Worm (Caenorhabditis elegans) whole organism, young adult: ENCODE results near the gene clec-195.
A peak's percentile ranks its signal among the peaks of the same experiment; 100 is the strongest.

Experiments
- B0019.2 ChIP-seq: fragments of 200-800 bp; sonication (Bioruptor generic); conservative IDR thresholded peaks from 2 replicates; pipeline ENCODE4 v1.3.6; 2022; ENCODE audit warnings: missing genetic modification reagents, missing genetic modification characterization, missing compliant biosample characterization
- B0261.1 ChIP-seq: sonication (generic microtip); optimal IDR thresholded peaks from 2 replicates; lab custom pipeline; 2016; ENCODE audit warnings: mild to moderate bottlenecking, missing genetic modification characterization, moderate library complexity, missing compliant biosample characterization
- B0336.3 ChIP-seq: fragments of 200-800 bp; sonication (Bioruptor generic); IDR thresholded peaks from 2 replicates; pipeline ENCODE4 v1.3.6; 2022; ENCODE audit warnings: missing genetic modification characterization, missing compliant biosample characterization
- C17E4.6 ChIP-seq: fragments of 200-800 bp; sonication (Bioruptor generic); IDR thresholded peaks from 2 replicates; pipeline ENCODE4 v1.3.6; 2022; ENCODE audit warnings: missing genetic modification reagents, missing genetic modification characterization, missing compliant biosample characterization
- D2030.7 ChIP-seq: fragments of 200-800 bp; sonication (Bioruptor generic); IDR thresholded peaks from 2 replicates; pipeline ENCODE4 v1.3.6; 2022; ENCODE audit warnings: missing genetic modification reagents, missing genetic modification characterization, missing compliant biosample characterization
- F33H1.4 ChIP-seq: fragments of 200-800 bp; sonication (Bioruptor generic); IDR thresholded peaks from 2 replicates; pipeline ENCODE4 v1.3.6; 2022; ENCODE audit warnings: missing genetic modification reagents, missing genetic modification characterization, missing compliant biosample characterization
- T07F8.4 ChIP-seq: sonication (generic microtip); optimal IDR thresholded peaks from 2 replicates; lab custom pipeline; 2016; ENCODE audit warnings: mild to moderate bottlenecking, missing genetic modification characterization, moderate library complexity, missing compliant biosample characterization
- Y53F4B.3 ChIP-seq: fragments of 200-800 bp; sonication (Bioruptor generic); IDR thresholded peaks from 2 replicates; pipeline ENCODE4 v1.3.6; 2022; ENCODE audit warnings: missing genetic modification reagents, missing genetic modification characterization, missing compliant biosample characterization
- Y53G8AR.9 ChIP-seq: fragments of 200-800 bp; sonication (Bioruptor generic); conservative IDR thresholded peaks from 2 replicates; pipeline ENCODE4 v1.3.6; 2022; ENCODE audit warnings: missing genetic modification reagents, missing genetic modification characterization, missing compliant biosample characterization
- Y56A3A.18 ChIP-seq: fragments of 200-800 bp; sonication (Bioruptor generic); IDR thresholded peaks from 2 replicates; pipeline ENCODE4 v1.3.6; 2022; ENCODE audit warnings: missing genetic modification reagents, missing genetic modification characterization, missing compliant biosample characterization
- Y95B8A.8 ChIP-seq: fragments of 200-800 bp; sonication (Bioruptor generic); IDR thresholded peaks from 2 replicates; pipeline ENCODE4 v1.3.6; 2022; ENCODE audit warnings: missing genetic modification reagents, missing genetic modification characterization, missing compliant biosample characterization
- ama-1 ChIP-seq, 3 experiments: fragments of 150-350 bp in 1 of 3; sonication (generic microtip) in 2 of 3; optimal IDR thresholded peaks; 2 replicates each; lab custom pipeline; 2014 to 2018; ENCODE audit warnings: missing biosample characterization in 2 of 3, missing genetic modification characterization in 2 of 3, missing genetic modification reagents in 2 of 3
- aptf-3 ChIP-seq: fragments of 200-800 bp; sonication (Bioruptor generic); IDR thresholded peaks from 2 replicates; pipeline ENCODE4 v1.3.6; 2022; ENCODE audit warnings: missing genetic modification characterization, missing compliant biosample characterization
- attf-6 ChIP-seq: fragments of 200-800 bp; sonication (Bioruptor generic); IDR thresholded peaks from 2 replicates; pipeline ENCODE4 v1.3.6; 2022; ENCODE audit warnings: missing genetic modification reagents, missing genetic modification characterization, missing compliant biosample characterization
- bed-1 ChIP-seq: fragments of 200-800 bp; sonication (Bioruptor generic); IDR thresholded peaks from 2 replicates; pipeline ENCODE4 v1.3.6; 2022; ENCODE audit warnings: missing genetic modification reagents, missing genetic modification characterization, missing compliant biosample characterization
- bed-2 ChIP-seq: fragments of 200-800 bp; sonication (Bioruptor generic); IDR thresholded peaks from 2 replicates; pipeline ENCODE4 v1.3.6; 2022; ENCODE audit warnings: missing genetic modification reagents, missing genetic modification characterization, missing compliant biosample characterization
- ccch-3 ChIP-seq: fragments of 200-800 bp; sonication (Bioruptor generic); optimal IDR thresholded peaks from 2 replicates; lab custom pipeline; 2018; ENCODE audit warnings: mild to moderate bottlenecking, missing genetic modification characterization, missing compliant biosample characterization
- ceh-27 ChIP-seq: fragments of 200-800 bp; sonication (Bioruptor generic); optimal IDR thresholded peaks from 2 replicates; lab custom pipeline; 2018; ENCODE audit warnings: mild to moderate bottlenecking, missing genetic modification characterization, moderate library complexity, missing compliant biosample characterization
- ceh-40 ChIP-seq: fragments of 200-800 bp; sonication (Bioruptor generic); IDR thresholded peaks from 2 replicates; pipeline ENCODE4 v1.3.6; 2022; ENCODE audit warnings: missing genetic modification characterization, missing compliant biosample characterization
- ceh-58 ChIP-seq: fragments of 200-800 bp; sonication (Bioruptor generic); IDR thresholded peaks from 2 replicates; pipeline ENCODE4 v1.3.6; 2022; ENCODE audit warnings: missing genetic modification characterization, missing compliant biosample characterization
- die-1 ChIP-seq: sonication (generic microtip); optimal IDR thresholded peaks from 2 replicates; lab custom pipeline; 2016; ENCODE audit warnings: missing genotype, mild to moderate bottlenecking, missing genetic modification characterization, missing compliant biosample characterization
- ekl-4 ChIP-seq: fragments of 200-800 bp; sonication (Bioruptor generic); IDR thresholded peaks from 2 replicates; pipeline ENCODE4 v1.3.6; 2022; ENCODE audit warnings: missing genetic modification reagents, missing genetic modification characterization, missing compliant biosample characterization
- ets-4 ChIP-seq: fragments of 200-800 bp; sonication (Bioruptor generic); optimal IDR thresholded peaks from 2 replicates; lab custom pipeline; 2018; ENCODE audit warnings: mild to moderate bottlenecking, missing genetic modification characterization, missing compliant biosample characterization
- hlh-12 ChIP-seq: sonication (generic microtip); optimal IDR thresholded peaks from 2 replicates; lab custom pipeline; 2016; ENCODE audit warnings: missing genetic modification characterization, missing compliant biosample characterization
- hrde-1 ChIP-seq: sonication (generic microtip); optimal IDR thresholded peaks from 2 replicates; lab custom pipeline; 2016; ENCODE audit warnings: missing genetic modification characterization, mild to moderate bottlenecking, missing compliant biosample characterization, moderate library complexity, missing genotype, missing genetic modification reagents, borderline replicate concordance
- lag-1 ChIP-seq: fragments of 200-800 bp; sonication (Bioruptor generic); IDR thresholded peaks from 2 replicates; pipeline ENCODE4 v1.3.6; 2022; ENCODE audit warnings: missing genetic modification reagents, missing genetic modification characterization, missing compliant biosample characterization
- let-526 ChIP-seq: fragments of 200-800 bp; sonication (Bioruptor generic); IDR thresholded peaks from 2 replicates; pipeline ENCODE4 v1.3.6; 2022; ENCODE audit warnings: missing genetic modification reagents, missing genetic modification characterization, missing compliant biosample characterization
- lin-26 ChIP-seq: fragments of 200-800 bp; sonication (Bioruptor generic); IDR thresholded peaks from 2 replicates; pipeline ENCODE4 v1.3.6; 2022; ENCODE audit warnings: missing genetic modification reagents, missing genetic modification characterization, missing compliant biosample characterization
- lsl-1 ChIP-seq: fragments of 200-800 bp; sonication (Bioruptor generic); optimal IDR thresholded peaks from 2 replicates; lab custom pipeline; 2018; ENCODE audit warnings: mild to moderate bottlenecking, missing genetic modification characterization, moderate library complexity, missing compliant biosample characterization
- madf-3 ChIP-seq: fragments of 200-800 bp; sonication (Bioruptor generic); IDR thresholded peaks from 2 replicates; pipeline ENCODE4 v1.3.6; 2022; ENCODE audit warnings: missing genetic modification reagents, missing genetic modification characterization, missing compliant biosample characterization
- madf-6 ChIP-seq: fragments of 200-800 bp; sonication (Bioruptor generic); IDR thresholded peaks from 2 replicates; pipeline ENCODE4 v1.3.6; 2022; ENCODE audit warnings: missing genetic modification reagents, missing genetic modification characterization, missing compliant biosample characterization
- madf-8 ChIP-seq: fragments of 200-800 bp; sonication (Bioruptor generic); conservative IDR thresholded peaks from 2 replicates; pipeline ENCODE4 v1.3.6; 2022; ENCODE audit warnings: missing genetic modification reagents, missing genetic modification characterization, missing compliant biosample characterization
- mel-28 ChIP-seq: sonication (generic microtip); optimal IDR thresholded peaks from 2 replicates; lab custom pipeline; 2016; ENCODE audit warnings: borderline replicate concordance, mild to moderate bottlenecking, missing genetic modification characterization, missing compliant biosample characterization
- mxl-1 ChIP-seq: sonication (generic microtip); optimal IDR thresholded peaks from 2 replicates; lab custom pipeline; 2016; ENCODE audit warnings: missing genetic modification characterization, missing compliant biosample characterization
- nfya-1 ChIP-seq: sonication (generic microtip); optimal IDR thresholded peaks from 2 replicates; lab custom pipeline; 2017; ENCODE audit warnings: antibody characterized with exemption, missing compliant biosample characterization, missing genetic modification characterization, borderline replicate concordance; ENCODE audit not compliant: insufficient read depth
- nfyb-1 ChIP-seq: fragments of 200-800 bp; sonication (Bioruptor generic); IDR thresholded peaks from 2 replicates; pipeline ENCODE4 v1.3.6; 2022; ENCODE audit warnings: missing genetic modification reagents, missing genetic modification characterization, missing compliant biosample characterization
- nhr-120 ChIP-seq: fragments of 200-800 bp; sonication (Bioruptor generic); IDR thresholded peaks from 2 replicates; pipeline ENCODE4 v1.3.6; 2022; ENCODE audit warnings: missing genetic modification characterization, missing compliant biosample characterization
- nhr-27 ChIP-seq: fragments of 200-800 bp; sonication (Bioruptor generic); optimal IDR thresholded peaks from 2 replicates; lab custom pipeline; 2018; ENCODE audit warnings: mild to moderate bottlenecking, missing genetic modification characterization, moderate library complexity, missing compliant biosample characterization
- rec-8 ChIP-seq, 2 experiments: sonication (generic microtip); optimal IDR thresholded peaks; 2 replicates each; lab custom pipeline; 2016; ENCODE audit warnings: mild to moderate bottlenecking in 2 of 2, missing genetic modification characterization in 2 of 2, missing genetic modification reagents in 2 of 2, missing genotype in 2 of 2, missing biosample characterization in 1 of 2, missing compliant biosample characterization in 1 of 2, moderate library complexity in 1 of 2
- sdz-38 ChIP-seq: sonication (generic microtip); optimal IDR thresholded peaks from 2 replicates; lab custom pipeline; 2016; ENCODE audit warnings: missing genotype, missing genetic modification characterization, missing compliant biosample characterization
- snpc-1.3 ChIP-seq: sonication (generic microtip); optimal IDR thresholded peaks from 2 replicates; lab custom pipeline; 2017; ENCODE audit warnings: missing genetic modification characterization, mild to moderate bottlenecking, missing compliant biosample characterization, antibody characterized with exemption, moderate library complexity, missing genotype, missing genetic modification reagents; ENCODE audit not compliant: insufficient read depth
- snpc-3.4 ChIP-seq: sonication (generic microtip); optimal IDR thresholded peaks from 2 replicates; lab custom pipeline; 2017; ENCODE audit warnings: missing genetic modification characterization, mild to moderate bottlenecking, missing compliant biosample characterization, antibody characterized with exemption, moderate library complexity, missing genotype, missing genetic modification reagents
- somi-1 ChIP-seq: fragments of 200-800 bp; sonication (Bioruptor generic); optimal IDR thresholded peaks from 2 replicates; lab custom pipeline; 2018; ENCODE audit warnings: mild to moderate bottlenecking, missing genetic modification characterization, missing compliant biosample characterization
- xnd-1 ChIP-seq: sonication (generic microtip); optimal IDR thresholded peaks from 2 replicates; lab custom pipeline; 2016; ENCODE audit warnings: missing genotype, missing genetic modification reagents, missing genetic modification characterization, missing compliant biosample characterization
- ztf-25 ChIP-seq: fragments of 200-800 bp; sonication (Bioruptor generic); IDR thresholded peaks from 2 replicates; pipeline ENCODE4 v1.3.6; 2022; ENCODE audit warnings: missing genetic modification reagents, missing genetic modification characterization, missing compliant biosample characterization
- ztf-26 ChIP-seq: sonication (generic microtip); optimal IDR thresholded peaks from 2 replicates; lab custom pipeline; 2017; ENCODE audit warnings: missing genetic modification characterization, missing compliant biosample characterization
- ztf-28 ChIP-seq: fragments of 200-800 bp; sonication (Bioruptor generic); IDR thresholded peaks from 2 replicates; pipeline ENCODE4 v1.3.6; 2022; ENCODE audit warnings: missing genetic modification reagents, missing genetic modification characterization, missing compliant biosample characterization
- ztf-6 ChIP-seq: fragments of 200-800 bp; sonication (Bioruptor generic); IDR thresholded peaks from 2 replicates; pipeline ENCODE4 v1.3.6; 2022; ENCODE audit warnings: missing genetic modification reagents, missing genetic modification characterization, missing compliant biosample characterization

clec-195 gene

ce11 chrIV:17088849-17089248, 43.3 kb upstream of the clec-195 start, which contains the start of gene Y116A8C.43 (continued):
- TF ChIP-seq ztf-28 (GFP tag; lab: Robert Waterston, UW) (0 out of 2 replicates have a peak, but pooled peaks have one; percentile 68), nfya-1 (tag; lab: Kevin White, UChicago) (no peak), lsl-1 (no peak), B0261.1 (tag; lab: Kevin White, UChicago) (no peak), hrde-1 (tag; lab: Kevin White, UChicago) (peak; percentile 67), ceh-40 (GFP tag; lab: Robert Waterston, UW) (no peak), lag-1 (GFP tag; lab: Robert Waterston, UW) (no peak), mel-28 (tag; lab: Kevin White, UChicago) (no peak), snpc-1.3 (tag; lab: Kevin White, UChicago) (no peak), ztf-6 (GFP tag; lab: Robert Waterston, UW) (no peak), ceh-58 (GFP tag; lab: Robert Waterston, UW) (no peak), F33H1.4 (GFP tag; lab: Robert Waterston, UW) (no peak), lin-26 (GFP tag; lab: Robert Waterston, UW) (no peak), ztf-26 (no peak), bed-1 (no peak), hlh-12 (no peak), Y95B8A.8 (GFP tag; lab: Robert Waterston, UW) (0 out of 2 replicates have a peak, but pooled peaks have one; percentile 15), rec-8 (tag; optimal IDR thresholded peaks at IDR 0.05; lab: Kevin White, UChicago) (no peak), Y53G8AR.9 (GFP tag; lab: Robert Waterston, UW) (peak; percentile 76), D2030.7 (0 out of 2 replicates have a peak, but pooled peaks have one; percentile 39), die-1 (tag; lab: Kevin White, UChicago) (peak; percentile 34), nhr-120 (no peak), somi-1 (GFP tag; lab: Kevin White, UChicago) (no peak), ceh-27 (GFP tag; lab: Kevin White, UChicago) (no peak), B0019.2 (GFP tag; lab: Robert Waterston, UW) (no peak), C17E4.6 (no peak), nhr-27 (tag; lab: Kevin White, UChicago) (peak; percentile 8), let-526 (GFP tag; lab: Robert Waterston, UW) (no peak), Y56A3A.18 (GFP tag; lab: Robert Waterston, UW) (0 out of 2 replicates have a peak, but pooled peaks have one; percentile 53), ccch-3 (GFP tag; lab: Kevin White, UChicago) (no peak), ama-1 (optimal IDR thresholded peaks at IDR 0.05; lab: Kevin White, UChicago) (no peak), ama-1 (GFP tag; optimal IDR thresholded peaks at IDR 0.05; lab: Kevin White, UChicago) (no peak), ztf-25 (0 out of 2 replicates have a peak, but pooled peaks have one; percentile 10), ets-4 (no peak), sdz-38 (no peak), nfyb-1 (0 out of 2 replicates have a peak, but pooled peaks have one; percentile 29), bed-2 (no peak), xnd-1 (tag; lab: Kevin White, UChicago) (no peak), mxl-1 (peak; percentile 17), madf-6 (GFP tag; lab: Robert Waterston, UW) (peak; percentile 39; the same call in 1 of the 2 replicates), aptf-3 (GFP tag; lab: Robert Waterston, UW) (no peak), snpc-3.4 (no peak), ekl-4 (peak; percentile 65; the same call in 1 of the 2 replicates), madf-8 (0 out of 2 replicates have a peak, but pooled peaks have one; percentile 8), T07F8.4 (tag; lab: Kevin White, UChicago) (no peak), B0336.3 (GFP tag; lab: Robert Waterston, UW) (peak; percentile 68; the same call in 1 of the 2 replicates), Y53F4B.3 (GFP tag; lab: Robert Waterston, UW) (no peak), madf-3 (GFP tag; lab: Robert Waterston, UW) (0 out of 2 replicates have a peak, but pooled peaks have one; percentile 59), attf-6 (GFP tag; lab: Robert Waterston, UW) (peak; percentile 92)
